Fruit fly (Drosophila melanogaster): ENCODE measurements around the gene CG14137.

dm6 chr3L:11583964-11584363 lies 15.9 kb downstream of the CG14137 start, which contains the start of gene CG32086:
- TF ChIP-seq kay (GFP tag; ENCODE audit: borderline replicate concordance), result no peak
- no peak for TF ChIP-seq Mnt (GFP tag; optimal IDR thresholded peaks at IDR 0.05)
- TF ChIP-seq pad (GFP tag; optimal IDR thresholded peaks at IDR 0.05), result no peak
- TF ChIP-seq Clk (GFP tag; optimal IDR thresholded peaks at IDR 0.05), result no peak
- no peak for TF ChIP-seq Crg-1 (GFP tag; optimal IDR thresholded peaks at IDR 0.05)
- TF ChIP-seq CG14711 (tag; optimal IDR thresholded peaks at IDR 0.05), result no peak
- no peak for TF ChIP-seq CG7101 (tag; optimal IDR thresholded peaks at IDR 0.05)
- no peak for TF ChIP-seq cnc (optimal IDR thresholded peaks at IDR 0.05)
